Fruit fly (Drosophila melanogaster) whole organism, wandering third instar larva: ENCODE data around the gene Upf2.

Experiments used
- Abd-B ChIP-seq: fragments of >200 bp; optimal IDR thresholded peaks from 2 replicates; lab custom pipeline; 2017; ENCODE audit warnings: missing biosample characterization, missing genetic modification characterization
- CrebA ChIP-seq: fragments of 200-800 bp; sonication (Bioruptor generic); optimal IDR thresholded peaks from 2 replicates; lab custom pipeline; 2016; ENCODE audit warnings: missing biosample characterization, mild to moderate bottlenecking, missing genetic modification characterization, borderline replicate concordance
- Dfd ChIP-seq: fragments of >200 bp; optimal IDR thresholded peaks from 2 replicates; lab custom pipeline; 2017; ENCODE audit warnings: missing biosample characterization, missing genetic modification characterization
- Dif ChIP-seq: fragments of 200-275, 200-300 bp; sonication (Bioruptor generic); optimal IDR thresholded peaks from 2 replicates; lab custom pipeline; 2018; ENCODE audit warnings: missing biosample characterization, missing genetic modification characterization; ENCODE audit not compliant: partially characterized antibody
- Myc ChIP-seq: fragments of >200 bp; optimal IDR thresholded peaks from 2 replicates; lab custom pipeline; 2017
- OdsH ChIP-seq: fragments of 200-800 bp; sonication (Bioruptor generic); optimal IDR thresholded peaks from 2 replicates; lab custom pipeline; 2016; ENCODE audit warnings: missing biosample characterization, mild to moderate bottlenecking, missing genetic modification characterization
- Vsx2 ChIP-seq: fragments of 200-300, 225-300 bp; sonication (Bioruptor generic); optimal IDR thresholded peaks from 2 replicates; lab custom pipeline; 2018; ENCODE audit warnings: missing biosample characterization, missing genetic modification characterization; ENCODE audit not compliant: partially characterized antibody
- br ChIP-seq: fragments of 200-800 bp; sonication (Bioruptor generic); optimal IDR thresholded peaks from 2 replicates; lab custom pipeline; 2016; ENCODE audit warnings: missing biosample characterization, missing genetic modification characterization
- dsf ChIP-seq: sonication (Bioruptor generic); optimal IDR thresholded peaks from 2 replicates; lab custom pipeline; 2016; ENCODE audit warnings: missing biosample characterization, missing genetic modification characterization, borderline replicate concordance
- fru ChIP-seq: fragments of 200-800 bp; sonication (Bioruptor generic); optimal IDR thresholded peaks from 3 replicates; lab custom pipeline; 2016; ENCODE audit warnings: missing biosample characterization, mild to moderate bottlenecking, missing genetic modification characterization
- lola ChIP-seq: fragments of >200 bp; optimal IDR thresholded peaks from 2 replicates; lab custom pipeline; 2017; ENCODE audit warnings: missing biosample characterization, missing genetic modification characterization
- psq ChIP-seq: fragments of 200-800 bp; sonication (Bioruptor generic); optimal IDR thresholded peaks from 3 replicates; lab custom pipeline; 2017; ENCODE audit warnings: missing biosample characterization, mild to moderate bottlenecking, missing genetic modification characterization, moderate library complexity
- rgr ChIP-seq: fragments of 200-800 bp; sonication (Bioruptor generic); optimal IDR thresholded peaks from 3 replicates; lab custom pipeline; 2016; ENCODE audit warnings: missing biosample characterization, mild to moderate bottlenecking, missing genetic modification characterization
- sage ChIP-seq: fragments of 200-800 bp; sonication (Bioruptor generic); optimal IDR thresholded peaks from 2 replicates; lab custom pipeline; 2016; ENCODE audit warnings: missing biosample characterization, mild to moderate bottlenecking, missing genetic modification characterization

DNA sequence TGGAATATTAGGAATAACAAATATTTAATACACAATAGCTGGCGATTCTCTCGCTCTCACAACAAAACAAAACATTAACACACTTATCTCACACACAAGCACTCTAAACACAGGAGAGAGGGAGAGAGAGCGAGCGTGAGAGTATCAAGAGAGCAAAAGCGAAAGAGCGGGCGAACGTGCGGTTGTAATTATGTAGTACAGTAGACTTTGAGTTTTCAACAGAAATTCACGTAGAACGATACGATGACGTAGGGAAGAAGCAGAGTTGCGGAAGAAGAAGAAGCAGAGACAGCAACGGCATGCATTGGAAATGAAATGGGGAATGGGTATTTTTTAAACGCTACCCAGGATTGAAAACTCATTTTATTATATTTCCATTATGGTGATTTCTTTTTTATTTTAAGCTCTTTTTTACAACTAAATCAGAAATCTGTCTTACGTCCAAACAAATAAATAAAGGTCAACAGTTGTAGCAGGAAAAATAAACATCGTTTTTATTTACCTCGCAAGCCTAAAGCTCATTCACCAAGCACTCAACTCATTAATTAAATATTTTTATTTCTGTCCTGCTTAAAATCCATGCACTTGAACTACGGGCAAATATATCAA lies 17.3 kb downstream of the Upf2 start:
- no peak for TF ChIP-seq Myc (lab: Kevin White, UChicago)
- no peak for TF ChIP-seq sage (GFP tag; lab: Kevin White, UChicago)
- no peak for TF ChIP-seq dsf
- TF ChIP-seq Dif = peak; percentile 92
- TF ChIP-seq psq = no peak
- TF ChIP-seq Vsx2 (GFP tag; lab: Kevin White, UChicago) = peak; percentile 74
- TF ChIP-seq fru = no peak
- TF ChIP-seq OdsH (GFP tag; lab: Kevin White, UChicago) = no peak
- TF ChIP-seq Dfd (GFP tag; lab: Kevin White, UChicago) = no peak
- no peak for TF ChIP-seq br
- no peak for TF ChIP-seq CrebA
- no peak for TF ChIP-seq rgr
- no peak for TF ChIP-seq Abd-B (GFP tag; lab: Kevin White, UChicago)
- no peak for TF ChIP-seq lola
